Fruit fly (Drosophila melanogaster) whole organism, embryonic: ENCODE data around the gene pnt.

ENCODE experiments used
- CG14667 ChIP-seq: fragments of 200-800 bp; sonication (Bioruptor generic); IDR thresholded peaks from 2 replicates; pipeline ENCODE4 v1.3.6; 2022; ENCODE audit warnings: missing biosample characterization, missing genetic modification characterization
- CG14860 ChIP-seq: fragments of 200-800 bp; sonication (Bioruptor generic); IDR thresholded peaks from 3 replicates; pipeline ENCODE4 v1.3.6; 2022; ENCODE audit warnings: missing biosample characterization, missing genetic modification characterization; ENCODE audit not compliant: partially characterized antibody
- CG17186 ChIP-seq: fragments of 200-800 bp; sonication (Bioruptor generic); optimal IDR thresholded peaks from 3 replicates; lab custom pipeline; 2017; ENCODE audit warnings: missing biosample characterization, missing genetic modification reagents, missing genetic modification characterization
- CG6813 ChIP-seq: fragments of 200-800 bp; sonication (Bioruptor generic); optimal IDR thresholded peaks from 2 replicates; lab custom pipeline; 2017; ENCODE audit warnings: missing biosample characterization, missing genetic modification characterization, mild to moderate bottlenecking, moderate library complexity, missing genetic modification reagents
- Mad ChIP-seq: fragments of 200-800 bp; sonication (Bioruptor generic); optimal IDR thresholded peaks from 2 replicates; lab custom pipeline; 2016; ENCODE audit warnings: missing biosample characterization, missing genetic modification characterization
- Oaz ChIP-seq: fragments of 200-800 bp; sonication (Bioruptor generic); IDR thresholded peaks from 2 replicates; pipeline ENCODE4 v1.3.6; 2022; ENCODE audit warnings: missing biosample characterization, missing genetic modification characterization
- az2 ChIP-seq: fragments of 200-800 bp; sonication (Bioruptor generic); optimal IDR thresholded peaks from 3 replicates; lab custom pipeline; 2016; ENCODE audit warnings: missing biosample characterization, missing genetic modification characterization
- gsb-n ChIP-seq: fragments of 200-800 bp; sonication (Bioruptor generic); optimal IDR thresholded peaks from 3 replicates; lab custom pipeline; 2018; ENCODE audit warnings: missing biosample characterization, mild to moderate bottlenecking, missing genetic modification characterization
- sob ChIP-seq: fragments of 200-800 bp; sonication (Bioruptor generic); IDR thresholded peaks from 2 replicates; pipeline ENCODE4 v1.3.6; 2022; ENCODE audit warnings: missing biosample characterization, missing genetic modification characterization
- stwl ChIP-seq: fragments of 200-800 bp; sonication (Bioruptor generic); optimal IDR thresholded peaks from 3 replicates; lab custom pipeline; 2018; ENCODE audit warnings: missing biosample characterization, mild to moderate bottlenecking, missing genetic modification characterization, moderate library complexity
- zf30C ChIP-seq: fragments of 200-800 bp; sonication (Bioruptor generic); optimal IDR thresholded peaks from 3 replicates; lab custom pipeline; 2018; ENCODE audit warnings: missing biosample characterization, mild to moderate bottlenecking, missing genetic modification characterization

DNA sequence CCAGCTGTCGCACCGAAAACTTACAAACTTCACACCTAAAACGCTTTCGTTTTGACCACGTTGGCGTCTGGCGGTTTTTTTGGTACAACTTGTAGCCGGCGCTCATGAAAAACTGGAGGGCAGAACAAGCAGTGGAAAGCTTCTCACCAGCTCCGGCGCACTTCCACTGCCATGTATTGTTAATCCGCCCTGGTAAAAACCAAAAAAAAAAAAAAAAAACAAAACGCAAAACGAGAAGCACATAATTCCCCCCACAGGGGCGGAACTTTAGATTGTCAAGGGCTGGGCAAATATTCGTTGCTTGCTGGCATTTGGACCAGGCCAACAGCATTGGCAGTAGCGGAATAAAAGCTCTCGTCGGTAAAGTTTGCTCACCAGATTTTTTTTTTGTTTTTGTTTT, 28.3 kb upstream of the pnt start:
- no peak for TF ChIP-seq Mad (GFP tag; lab: Kevin White, UChicago)
- no peak for TF ChIP-seq CG17186 (GFP tag; lab: Kevin White, UChicago)
- TF ChIP-seq CG6813 (GFP tag; lab: Kevin White, UChicago) = no peak
- no peak for TF ChIP-seq stwl (tag; lab: Kevin White, UChicago)
- TF ChIP-seq az2 (GFP tag; lab: Kevin White, UChicago) = no peak
- TF ChIP-seq zf30C (GFP tag; lab: Kevin White, UChicago) = no peak
- TF ChIP-seq CG14667 (GFP tag; lab: Robert Waterston, UW) = no peak
- TF ChIP-seq sob = peak; percentile 14; the same call in 1 of the 2 replicates
- no peak for TF ChIP-seq gsb-n (tag; lab: Kevin White, UChicago)
- TF ChIP-seq CG14860 (GFP tag; lab: Robert Waterston, UW) = no peak
- no peak for TF ChIP-seq Oaz (GFP tag; lab: Robert Waterston, UW)
